Fruit fly (Drosophila melanogaster) whole organism, pupa: ENCODE results near the gene CG16903.

ENCODE experiments used
- CG10348 ChIP-seq: fragments of 200-800 bp; sonication (Bioruptor generic); IDR thresholded peaks from 2 replicates; pipeline ENCODE4 v1.3.6; 2022; ENCODE audit warnings: missing biosample characterization, missing genetic modification characterization
- CG12605 ChIP-seq: fragments of 200-800 bp; sonication (Bioruptor generic); IDR thresholded peaks from 2 replicates; pipeline ENCODE4 v1.3.6; 2022; ENCODE audit warnings: missing biosample characterization, missing genetic modification characterization
- CG13204 ChIP-seq: fragments of 200-800 bp; sonication (Bioruptor generic); optimal IDR thresholded peaks from 2 replicates; lab custom pipeline; 2018; ENCODE audit warnings: missing biosample characterization, mild to moderate bottlenecking, missing genetic modification characterization, moderate library complexity
- CG14655 ChIP-seq: fragments of 200-800 bp; sonication (Bioruptor generic); optimal IDR thresholded peaks from 3 replicates; lab custom pipeline; 2017; ENCODE audit warnings: mild to moderate bottlenecking, missing biosample characterization, missing genetic modification reagents, missing genetic modification characterization
- CG15710 ChIP-seq: fragments of 200-800 bp; sonication (Bioruptor generic); optimal IDR thresholded peaks from 2 replicates; lab custom pipeline; 2018; ENCODE audit warnings: missing biosample characterization, mild to moderate bottlenecking, missing genetic modification characterization, moderate library complexity
- CG17806 ChIP-seq: fragments of 200-800 bp; sonication (Bioruptor generic); optimal IDR thresholded peaks from 2 replicates; lab custom pipeline; 2018; ENCODE audit warnings: missing biosample characterization, mild to moderate bottlenecking, missing genetic modification characterization, moderate library complexity
- CG32121 ChIP-seq: fragments of 200-800 bp; sonication (Bioruptor generic); IDR thresholded peaks from 2 replicates; pipeline ENCODE4 v1.3.6; 2022; ENCODE audit warnings: missing biosample characterization, missing genetic modification characterization
- CG34367 ChIP-seq: fragments of 200-800 bp; sonication (Bioruptor generic); optimal IDR thresholded peaks from 2 replicates; lab custom pipeline; 2018; ENCODE audit warnings: missing biosample characterization, mild to moderate bottlenecking, missing genetic modification characterization
- CG4496 ChIP-seq: fragments of 200-800 bp; sonication (Bioruptor generic); IDR thresholded peaks from 3 replicates; pipeline ENCODE4 v1.3.6; 2022; ENCODE audit warnings: missing biosample characterization, missing genetic modification characterization
- CG8159 ChIP-seq: fragments of 200-800 bp; sonication (Bioruptor generic); optimal IDR thresholded peaks from 3 replicates; lab custom pipeline; 2018; ENCODE audit warnings: missing biosample characterization, mild to moderate bottlenecking, missing genetic modification characterization, moderate library complexity
- CG8301 ChIP-seq: fragments of 200-800 bp; sonication (Bioruptor generic); optimal IDR thresholded peaks from 2 replicates; lab custom pipeline; 2018; ENCODE audit warnings: missing biosample characterization, mild to moderate bottlenecking, missing genetic modification characterization
- CG9948 ChIP-seq: fragments of 200-800 bp; sonication (Bioruptor generic); optimal IDR thresholded peaks from 2 replicates; lab custom pipeline; 2018; ENCODE audit warnings: missing biosample characterization, mild to moderate bottlenecking, missing genetic modification characterization, moderate library complexity
- D1 ChIP-seq: fragments of 200-800 bp; sonication (Bioruptor generic); optimal IDR thresholded peaks from 2 replicates; lab custom pipeline; 2018; ENCODE audit warnings: missing biosample characterization, mild to moderate bottlenecking, missing genetic modification characterization, moderate library complexity
- EcR ChIP-seq: fragments of 200-800 bp; sonication (Bioruptor generic); optimal IDR thresholded peaks from 3 replicates; lab custom pipeline; 2019; ENCODE audit warnings: missing biosample characterization, missing genetic modification characterization, mild to moderate bottlenecking, moderate library complexity, missing genetic modification reagents
- Ets98B ChIP-seq: fragments of 200-800 bp; sonication (Bioruptor generic); IDR thresholded peaks from 2 replicates; pipeline ENCODE4 v1.3.6; 2022; ENCODE audit warnings: missing biosample characterization, missing genetic modification characterization
- Pif1A ChIP-seq: fragments of 200-800 bp; sonication (Bioruptor generic); optimal IDR thresholded peaks from 3 replicates; lab custom pipeline; 2016; ENCODE audit warnings: missing biosample characterization, missing genetic modification characterization
- Pif1B ChIP-seq: fragments of 200-800 bp; sonication (Bioruptor generic); optimal IDR thresholded peaks from 3 replicates; lab custom pipeline; 2016; ENCODE audit warnings: missing biosample characterization, missing genetic modification characterization
- Snoo ChIP-seq: fragments of 200-800 bp; sonication (Bioruptor generic); optimal IDR thresholded peaks from 3 replicates; lab custom pipeline; 2017; ENCODE audit warnings: missing biosample characterization, mild to moderate bottlenecking, missing genetic modification characterization, inconsistent platforms
- fd96Ca ChIP-seq: fragments of 200-800 bp; sonication (Bioruptor generic); IDR thresholded peaks from 3 replicates; pipeline ENCODE4 v1.3.6; 2022; ENCODE audit warnings: missing biosample characterization, missing genetic modification characterization
- gl ChIP-seq: fragments of 200-800 bp; sonication (Bioruptor generic); optimal IDR thresholded peaks from 2 replicates; lab custom pipeline; 2018; ENCODE audit warnings: missing biosample characterization, mild to moderate bottlenecking, missing genetic modification characterization
- rn ChIP-seq: fragments of 200-800 bp; sonication (Bioruptor generic); IDR thresholded peaks from 2 replicates; pipeline ENCODE4 v1.3.6; 2022; ENCODE audit warnings: missing biosample characterization, missing genetic modification characterization

The CG16903 gene

dm6 chrX:2043660-2044397, 36.4 kb downstream of the CG16903 start, which contains the start of gene CG4325:
TSS of gene CG4325 (minus strand) at chrX:2043818.
- TF ChIP-seq CG13204 (peak; percentile 26), EcR (no peak)

DNA sequence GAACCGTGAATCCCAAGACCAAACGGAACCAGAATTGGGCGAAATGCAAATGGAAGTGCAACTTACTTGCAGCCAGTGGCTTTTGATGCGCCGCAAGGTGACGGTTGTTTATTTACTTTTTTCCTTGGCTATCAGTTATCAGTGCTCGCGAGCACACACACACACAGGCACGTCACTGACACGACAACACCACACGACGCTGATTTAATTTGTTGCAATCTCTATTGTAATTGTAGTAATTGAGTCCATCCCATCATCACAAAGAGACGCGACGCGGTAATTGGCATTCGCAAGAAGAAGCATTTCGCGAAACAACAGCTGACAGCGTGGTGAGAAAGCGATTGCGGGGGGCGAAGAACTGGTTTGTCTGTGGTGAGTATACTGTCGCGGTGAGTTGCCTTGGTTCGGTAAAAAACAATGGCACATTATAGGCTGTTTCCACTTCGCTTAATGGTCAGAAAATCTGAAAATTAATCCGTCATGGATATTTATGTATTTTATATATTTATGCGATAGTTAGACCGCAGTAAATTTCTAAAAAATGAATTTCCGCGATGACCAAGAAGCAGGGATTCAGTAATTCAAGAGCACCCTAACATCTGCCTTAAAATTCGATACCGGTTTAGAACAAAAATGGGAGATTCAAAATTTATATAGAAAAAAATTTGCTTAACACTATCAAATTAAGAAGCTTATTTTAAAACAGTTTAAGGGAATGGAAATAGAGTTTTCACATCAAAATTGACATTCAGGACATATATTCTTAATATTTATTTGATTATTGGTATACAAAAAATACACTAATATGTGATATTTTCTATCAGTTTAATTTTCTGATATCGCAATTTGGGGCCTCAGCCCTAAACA, 38.0 kb downstream of the CG16903 start, which contains the start of the genes Actn and usp:
Gene Actn (minus strand): TSS at position 331 of the 867 bp plus-strand sequence.
Gene usp (minus strand): TSS at position 331 of the 867 bp plus-strand sequence.
- no peak for TF ChIP-seq rn
- no peak for TF ChIP-seq CG9948
- TF ChIP-seq CG17806 (tag; lab: Kevin White, UChicago) = peak; percentile 34
- TF ChIP-seq fd96Ca (GFP tag; lab: Robert Waterston, UW) = peak; percentile 33; the same call in 1 of the 3 replicates
- TF ChIP-seq Pif1A = peak; percentile 56
- no peak for TF ChIP-seq CG10348 (GFP tag; lab: Robert Waterston, UW)
- peak; percentile 17 for TF ChIP-seq Pif1B (GFP tag; lab: Kevin White, UChicago)
- no peak for TF ChIP-seq CG15710 (tag; lab: Kevin White, UChicago)
- no peak for TF ChIP-seq CG8301 (tag; lab: Kevin White, UChicago)
- no peak for TF ChIP-seq D1 (tag; lab: Kevin White, UChicago)
- TF ChIP-seq CG34367 (tag; lab: Kevin White, UChicago) = no peak
- peak; percentile 25; the same call in 1 of the 2 replicates for TF ChIP-seq CG32121
- TF ChIP-seq CG8159 (tag; lab: Kevin White, UChicago) = peak; percentile 38
- TF ChIP-seq Snoo (tag; lab: Kevin White, UChicago) = peak; percentile 27
- peak; percentile 42; the same call in 1 of the 2 replicates for TF ChIP-seq Ets98B (GFP tag; lab: Robert Waterston, UW)
- TF ChIP-seq CG12605 (GFP tag; lab: Robert Waterston, UW) = peak; percentile 29; the same call in 1 of the 2 replicates
- peak; percentile 41 for TF ChIP-seq CG14655 (GFP tag; lab: Kevin White, UChicago)
- TF ChIP-seq EcR = peak; percentile 34
- TF ChIP-seq gl (tag; lab: Kevin White, UChicago) = no peak
- TF ChIP-seq CG4496 = peak; percentile 46; the same call in 2 of the 3 replicates
- peak; percentile 35 for TF ChIP-seq CG13204

- TF ChIP-seq CG10348 (GFP tag; lab: Robert Waterston, UW) (no peak), CG12605 (GFP tag; lab: Robert Waterston, UW) (no peak), CG8159 (tag; lab: Kevin White, UChicago) (peak; percentile 68), Pif1B (GFP tag; lab: Kevin White, UChicago) (peak; percentile 42), Ets98B (GFP tag; lab: Robert Waterston, UW) (peak; percentile 38), D1 (tag; lab: Kevin White, UChicago) (no peak), CG14655 (GFP tag; lab: Kevin White, UChicago) (peak; percentile 64), fd96Ca (GFP tag; lab: Robert Waterston, UW) (peak; percentile 70; the same call in 1 of the 3 replicates), CG4496 (peak; percentile 63; the same call in 2 of the 3 replicates), CG15710 (tag; lab: Kevin White, UChicago) (peak; percentile 66), Pif1A (peak; percentile 63), gl (tag; lab: Kevin White, UChicago) (no peak), CG9948 (peak; percentile 50), CG34367 (tag; lab: Kevin White, UChicago) (peak; percentile 15), rn (0 out of 2 replicates have a peak, but pooled peaks have one; percentile 19), EcR (no peak), CG17806 (tag; lab: Kevin White, UChicago) (peak; percentile 58), CG32121 (no peak), Snoo (tag; lab: Kevin White, UChicago) (peak; percentile 49), CG8301 (tag; lab: Kevin White, UChicago) (peak; percentile 47), CG13204 (peak; percentile 11)
These were observed 38.8 kb downstream of the CG16903 start, which contains the start of gene CG4313 for dm6 chrX:2041312-2041918. TSS of gene CG4313 (plus strand) at chrX:2041868.

dm6 chrX:2037605-2038004, 42.6 kb downstream of the CG16903 start:
- TF ChIP-seq CG15710 (tag; lab: Kevin White, UChicago) = no peak
- no peak for TF ChIP-seq rn
- no peak for TF ChIP-seq CG10348 (GFP tag; lab: Robert Waterston, UW)
- no peak for TF ChIP-seq CG8159 (tag; lab: Kevin White, UChicago)
- TF ChIP-seq CG8301 (tag; lab: Kevin White, UChicago) = no peak
- no peak for TF ChIP-seq CG9948
- no peak for TF ChIP-seq CG12605 (GFP tag; lab: Robert Waterston, UW)
- TF ChIP-seq, all 21 proteins: peak for 0
